Worm (Caenorhabditis elegans) whole organism, mixed stage, embryonic: ENCODE measurements around the gene mgrn-1.

ENCODE experiments used
- bed-3 ChIP-seq: fragments of 200-800 bp; sonication (Bioruptor generic); optimal IDR thresholded peaks from 3 replicates; lab custom pipeline; 2018; ENCODE audit warnings: mild to moderate bottlenecking, missing genetic modification characterization, moderate library complexity, missing compliant biosample characterization
- cnd-1 ChIP-seq: fragments of 200-800 bp; sonication (Bioruptor generic); optimal IDR thresholded peaks from 2 replicates; lab custom pipeline; 2018; ENCODE audit warnings: mild to moderate bottlenecking, missing genetic modification characterization, missing compliant biosample characterization
- nhr-28 ChIP-seq: fragments of 150-350 bp; optimal IDR thresholded peaks from 2 replicates; lab custom pipeline; 2014; ENCODE audit warnings: missing biosample characterization, missing genetic modification characterization
- nhr-76 ChIP-seq: sonication (generic microtip); optimal IDR thresholded peaks from 2 replicates; lab custom pipeline; 2017; ENCODE audit warnings: missing biosample characterization, missing genetic modification characterization
- snpc-4 ChIP-seq: fragments of 150-350 bp; optimal IDR thresholded peaks from 2 replicates; lab custom pipeline; 2014; ENCODE audit warnings: missing biosample characterization, missing genetic modification characterization

ce11 chrX:14313627-14314026 is 2.1 kb upstream of the mgrn-1 start, which contains the start of gene prx-1:
- TF ChIP-seq nhr-28 (tag; lab: Kevin White, UChicago) = no peak
- no peak for TF ChIP-seq nhr-76
- TF ChIP-seq bed-3 (GFP tag; lab: Kevin White, UChicago) = no peak
- TF ChIP-seq cnd-1 = no peak
- no peak for TF ChIP-seq snpc-4 (tag; lab: Kevin White, UChicago)
